Worm (Caenorhabditis elegans) whole organism, L1 larva: ENCODE data around the gene vgln-1.

Experiments used
- C34B4.2 ChIP-seq: sonication (generic microtip); optimal IDR thresholded peaks from 2 replicates; lab custom pipeline; 2017; ENCODE audit warnings: mild to moderate bottlenecking, missing genetic modification characterization, missing compliant biosample characterization
- aha-1 ChIP-seq: fragments of 150-350 bp; optimal IDR thresholded peaks from 2 replicates; lab custom pipeline; 2014; ENCODE audit warnings: missing biosample characterization, missing genetic modification characterization
- blmp-1 ChIP-seq: fragments of 150-350 bp; optimal IDR thresholded peaks from 2 replicates; lab custom pipeline; 2014; ENCODE audit warnings: missing biosample characterization, missing genetic modification characterization
- ceh-88 ChIP-seq: fragments of 200-800 bp; sonication (Bioruptor generic); IDR thresholded peaks from 2 replicates; pipeline ENCODE4 v1.3.6; 2022; ENCODE audit warnings: missing genetic modification characterization, missing compliant biosample characterization
- ces-1 ChIP-seq: fragments of 150-350 bp; optimal IDR thresholded peaks from 2 replicates; lab custom pipeline; 2014; ENCODE audit warnings: missing biosample characterization, missing genetic modification reagents, missing genetic modification characterization
- dsc-1 ChIP-seq: sonication (generic microtip); optimal IDR thresholded peaks from 2 replicates; lab custom pipeline; 2016; ENCODE audit warnings: mild to moderate bottlenecking, missing genetic modification characterization, missing compliant biosample characterization
- efl-1 ChIP-seq, 4 experiments: fragments of 150-350 bp; optimal IDR thresholded peaks in 3 of 4; peaks in 1 of 4; 1 replicate in 1 of 4; 2 replicates in 3 of 4; lab custom pipeline; 2014; ENCODE audit warnings: missing biosample characterization in 2 of 4, missing genetic modification characterization in 2 of 4, missing genetic modification reagents in 2 of 4
- efl-3 ChIP-seq: fragments of 200-800 bp; sonication (Bioruptor generic); optimal IDR thresholded peaks from 2 replicates; lab custom pipeline; 2018; ENCODE audit warnings: mild to moderate bottlenecking, missing genetic modification characterization, missing compliant biosample characterization
- egl-13 ChIP-seq: sonication (generic microtip); optimal IDR thresholded peaks from 2 replicates; lab custom pipeline; 2016; ENCODE audit warnings: missing genotype, missing genetic modification reagents, missing genetic modification characterization, missing compliant biosample characterization
- elt-3 ChIP-seq, 6 experiments: fragments of 150-350 bp in 1 of 6; sonication (generic microtip); optimal IDR thresholded peaks; 2 replicates each; lab custom pipeline; 2017 to 2018; ENCODE audit warnings: missing biosample characterization in 6 of 6, missing genetic modification characterization in 6 of 6, inconsistent platforms in 1 of 6
- ets-5 ChIP-seq: fragments of 200-800 bp; sonication (Bioruptor generic); IDR thresholded peaks from 2 replicates; pipeline ENCODE4 v1.3.6; 2022; ENCODE audit warnings: missing genetic modification characterization, missing compliant biosample characterization
- fkh-10 ChIP-seq: sonication (generic microtip); optimal IDR thresholded peaks from 2 replicates; lab custom pipeline; 2017; ENCODE audit warnings: missing biosample characterization, missing genetic modification reagents, missing genetic modification characterization
- grh-1 ChIP-seq: fragments of 200-800 bp; sonication (Bioruptor generic); IDR thresholded peaks from 2 replicates; pipeline ENCODE4 v1.3.6; 2022; ENCODE audit warnings: missing genetic modification reagents, missing genetic modification characterization, missing compliant biosample characterization
- hlh-17 ChIP-seq: fragments of 200-800 bp; sonication (Bioruptor generic); optimal IDR thresholded peaks from 2 replicates; lab custom pipeline; 2018; ENCODE audit warnings: missing genetic modification characterization, mild to moderate bottlenecking, missing compliant biosample characterization, moderate library complexity, borderline replicate concordance
- hpl-2 ChIP-seq: fragments of 150-350 bp; optimal IDR thresholded peaks from 2 replicates; lab custom pipeline; 2014; ENCODE audit warnings: missing biosample characterization, missing genetic modification reagents, missing genetic modification characterization
- irx-1 ChIP-seq: sonication (generic microtip); optimal IDR thresholded peaks from 2 replicates; lab custom pipeline; 2016; ENCODE audit warnings: missing genetic modification characterization, missing compliant biosample characterization
- lin-13 ChIP-seq: fragments of 150-350 bp; optimal IDR thresholded peaks from 2 replicates; lab custom pipeline; 2014; ENCODE audit warnings: missing biosample characterization, missing genetic modification reagents, missing genetic modification characterization
- lin-14 ChIP-seq: fragments of 200-800 bp; sonication (Bioruptor generic); optimal IDR thresholded peaks from 2 replicates; lab custom pipeline; 2018; ENCODE audit warnings: mild to moderate bottlenecking, missing genetic modification characterization, moderate library complexity, missing compliant biosample characterization
- lin-15B ChIP-seq: fragments of 150-350 bp; sonication (generic microtip); optimal IDR thresholded peaks from 3 replicates; lab custom pipeline; 2014; ENCODE audit warnings: missing biosample characterization, missing genetic modification characterization
- lsy-2 ChIP-seq, 2 experiments: fragments of 150-350 bp; optimal IDR thresholded peaks; 2 replicates each; lab custom pipeline; 2014; ENCODE audit warnings: missing biosample characterization in 2 of 2, missing genetic modification characterization in 2 of 2
- mab-9 ChIP-seq: fragments of 200-800 bp; sonication (Bioruptor generic); IDR thresholded peaks from 2 replicates; pipeline ENCODE4 v1.3.6; 2022; ENCODE audit warnings: missing genetic modification reagents, missing genetic modification characterization, missing compliant biosample characterization
- mdl-1 ChIP-seq, 2 experiments: fragments of 150-350 bp; optimal IDR thresholded peaks; 2 replicates each; lab custom pipeline; 2014 to 2017; ENCODE audit warnings: missing biosample characterization in 2 of 2, missing genetic modification characterization in 2 of 2, inconsistent platforms in 1 of 2
- mef-2 ChIP-seq: fragments of 150-350 bp; optimal IDR thresholded peaks from 2 replicates; lab custom pipeline; 2014; ENCODE audit warnings: missing biosample characterization, missing genetic modification characterization
- nhr-237 ChIP-seq: fragments of 150-350 bp; optimal IDR thresholded peaks from 2 replicates; lab custom pipeline; 2014; ENCODE audit warnings: missing biosample characterization, missing genetic modification characterization
- nhr-28 ChIP-seq: fragments of 150-350 bp; optimal IDR thresholded peaks from 2 replicates; lab custom pipeline; 2014; ENCODE audit warnings: missing biosample characterization, missing genetic modification characterization
- nhr-71 ChIP-seq: sonication (generic microtip); optimal IDR thresholded peaks from 2 replicates; lab custom pipeline; 2016; ENCODE audit warnings: mild to moderate bottlenecking, missing genetic modification characterization, moderate library complexity, missing compliant biosample characterization
- nhr-77 ChIP-seq: fragments of 150-350 bp; optimal IDR thresholded peaks from 2 replicates; lab custom pipeline; 2014; ENCODE audit warnings: missing biosample characterization, missing genetic modification characterization
- nhr-85 ChIP-seq: sonication (generic microtip); peaks from one replicate; lab custom pipeline; 2016; ENCODE audit warnings: missing genetic modification characterization, inconsistent platforms, missing compliant biosample characterization
- pag-3 ChIP-seq: sonication (generic microtip); optimal IDR thresholded peaks from 2 replicates; lab custom pipeline; 2017; ENCODE audit warnings: missing genetic modification characterization, mild to moderate bottlenecking, missing compliant biosample characterization, antibody characterized with exemption, borderline replicate concordance; ENCODE audit not compliant: insufficient read depth
- pqm-1 ChIP-seq: sonication (generic microtip); optimal IDR thresholded peaks from 3 replicates; lab custom pipeline; 2017; ENCODE audit warnings: missing biosample characterization, missing genetic modification characterization
- rnt-1 ChIP-seq: sonication (generic microtip); optimal IDR thresholded peaks from 2 replicates; lab custom pipeline; 2016; ENCODE audit warnings: mild to moderate bottlenecking, missing genetic modification characterization, moderate library complexity, missing compliant biosample characterization
- snpc-4 ChIP-seq: fragments of 150-350 bp; optimal IDR thresholded peaks from 2 replicates; lab custom pipeline; 2014; ENCODE audit warnings: missing biosample characterization, missing genetic modification characterization
- sup-37 ChIP-seq: fragments of 200-800 bp; sonication (Bioruptor generic); optimal IDR thresholded peaks from 2 replicates; lab custom pipeline; 2018; ENCODE audit warnings: mild to moderate bottlenecking, missing genetic modification characterization, missing compliant biosample characterization
- tbx-2 ChIP-seq: sonication (generic microtip); optimal IDR thresholded peaks from 2 replicates; lab custom pipeline; 2016; ENCODE audit warnings: missing genetic modification characterization, missing compliant biosample characterization
- tlp-1 ChIP-seq: fragments of 150-350 bp; optimal IDR thresholded peaks from 2 replicates; lab custom pipeline; 2014; ENCODE audit warnings: missing biosample characterization, missing genetic modification characterization
- unc-130 ChIP-seq: fragments of 150-350 bp; optimal IDR thresholded peaks from 2 replicates; lab custom pipeline; 2017; ENCODE audit warnings: missing biosample characterization, missing genetic modification characterization, inconsistent platforms
- unc-86 ChIP-seq: sonication (generic microtip); optimal IDR thresholded peaks from 2 replicates; lab custom pipeline; 2016; ENCODE audit warnings: missing genetic modification characterization, missing compliant biosample characterization
- zip-4 ChIP-seq: fragments of 200-800 bp; sonication (Bioruptor generic); optimal IDR thresholded peaks from 2 replicates; lab custom pipeline; 2018; ENCODE audit warnings: mild to moderate bottlenecking, missing genetic modification characterization, moderate library complexity, missing compliant biosample characterization
- ztf-11 ChIP-seq, 2 experiments: sonication (generic microtip); optimal IDR thresholded peaks; 2 replicates each; lab custom pipeline; 2016 to 2017; ENCODE audit warnings: missing genetic modification characterization in 2 of 2, missing biosample characterization in 1 of 2, missing compliant biosample characterization in 1 of 2

The vgln-1 gene

DNA sequence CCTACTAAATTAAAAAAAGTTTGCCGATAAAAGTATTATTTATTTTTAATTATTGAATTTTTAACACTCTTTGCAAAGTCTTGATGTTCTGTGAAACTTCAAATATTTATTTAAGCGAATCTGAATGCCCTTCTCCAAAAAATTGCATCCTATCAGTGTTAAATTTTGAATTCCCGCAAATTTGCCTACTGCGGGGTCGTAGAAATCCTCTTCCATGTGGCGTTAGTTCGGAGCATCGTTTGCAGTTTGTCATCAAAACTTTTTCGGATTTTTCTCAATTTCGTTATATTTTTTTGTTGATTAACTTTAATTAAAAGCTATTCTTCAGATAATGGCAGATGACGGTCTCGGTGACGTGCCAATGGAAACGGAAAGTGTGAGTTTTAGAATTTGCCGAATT lies 49.5 kb upstream of the vgln-1 start, which contains the start of gene ufd-3 (continued):
- TF ChIP-seq tlp-1 (tag; lab: Kevin White, UChicago) (no peak), nhr-237 (tag; lab: Kevin White, UChicago) (peak; percentile 37), hlh-17 (GFP tag; lab: Kevin White, UChicago) (no peak), unc-130 (tag; lab: Kevin White, UChicago) (peak; percentile 93), pag-3 (tag; lab: Kevin White, UChicago) (no peak), ztf-11 (tag; optimal IDR thresholded peaks at IDR 0.05; lab: Kevin White, UChicago) (peak in 1 of 2 experiments; percentile 94), lin-14 (peak; percentile 91), elt-3 (tag; optimal IDR thresholded peaks at IDR 0.05; lab: Kevin White, UChicago) (peak in 5 of 6 experiments; percentile 8 to 95 (median 49)), ets-5 (GFP tag; lab: Robert Waterston, UW) (no peak), sup-37 (GFP tag; lab: Kevin White, UChicago) (peak; percentile 59), snpc-4 (tag; lab: Kevin White, UChicago) (peak; percentile 78), ceh-88 (GFP tag; lab: Robert Waterston, UW) (peak; percentile 76), hpl-2 (GFP tag; lab: Kevin White, UChicago) (peak; percentile 12), unc-86 (peak; percentile 85), pqm-1 (tag; lab: Kevin White, UChicago) (no peak), C34B4.2 (tag; lab: Kevin White, UChicago) (no peak), grh-1 (peak; percentile 72; the same call in 1 of the 2 replicates), dsc-1 (tag; lab: Kevin White, UChicago) (peak; percentile 90), mab-9 (GFP tag; lab: Robert Waterston, UW) (peak; percentile 71), nhr-71 (tag; lab: Kevin White, UChicago) (peak; percentile 96), efl-3 (GFP tag; lab: Kevin White, UChicago) (no peak), egl-13 (tag; lab: Kevin White, UChicago) (peak; percentile 92), irx-1 (tag; lab: Kevin White, UChicago) (peak; percentile 95), nhr-77 (peak; percentile 48), aha-1 (tag; lab: Kevin White, UChicago) (no peak), lsy-2 (tag; optimal IDR thresholded peaks at IDR 0.05; lab: Kevin White, UChicago) (peak; percentile 90 to 93), lin-15B (tag; lab: Kevin White, UChicago) (peak; percentile 93), zip-4 (GFP tag; lab: Kevin White, UChicago) (peak; percentile 45), lin-13 (GFP tag; lab: Kevin White, UChicago) (peak; percentile 83), nhr-85 (tag; lab: Kevin White, UChicago) (peak; percentile 95), nhr-28 (tag; lab: Kevin White, UChicago) (no peak), blmp-1 (tag; lab: Kevin White, UChicago) (peak; percentile 82), rnt-1 (tag; lab: Kevin White, UChicago) (peak; percentile 99), efl-1 (optimal IDR thresholded peaks at IDR 0.05; lab: Kevin White, UChicago) (peak; percentile 98 to 99), efl-1 (GFP tag; optimal IDR thresholded peaks at IDR 0.05 in 1 of 2; lab: Kevin White, UChicago) (peak; percentile 98 to 100), fkh-10 (GFP tag; lab: Kevin White, UChicago) (peak; percentile 50), ces-1 (no peak), tbx-2 (tag; lab: Kevin White, UChicago) (peak; percentile 93), mef-2 (tag; lab: Kevin White, UChicago) (no peak), mdl-1 (tag; optimal IDR thresholded peaks at IDR 0.05; lab: Kevin White, UChicago) (peak in 1 of 2 experiments; percentile 78)
- TF ChIP-seq, all 84 proteins: peak for 65

DNA sequence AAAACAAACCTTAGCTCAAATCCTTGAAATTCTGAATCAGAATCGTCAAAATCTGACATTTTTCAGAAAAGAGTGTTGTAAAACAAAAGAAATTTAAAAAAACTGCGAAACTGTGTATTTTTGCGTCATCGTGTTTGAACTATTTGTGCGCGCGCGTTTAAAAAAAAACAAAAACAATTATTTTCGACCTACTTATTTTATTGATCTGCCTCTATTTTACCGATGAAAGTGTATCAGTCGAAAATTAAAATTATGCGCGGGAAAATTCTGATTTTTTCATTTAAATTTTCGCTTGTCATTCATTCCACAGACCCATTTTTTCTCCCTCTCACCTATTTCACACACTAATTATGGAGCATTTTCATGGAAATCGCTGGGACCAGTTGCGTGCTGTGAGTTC lies 48.0 kb upstream of the vgln-1 start, which contains the start of the genes C05C10.7 and C05C10.5:
TSS of gene C05C10.7 (minus strand) at position 95 of the 400 bp plus-strand sequence.
TSS of gene C05C10.5 (plus strand) at position 164 of the 400 bp plus-strand sequence.
- TF ChIP-seq efl-3 (GFP tag; lab: Kevin White, UChicago) (no peak), efl-1 (optimal IDR thresholded peaks at IDR 0.05; lab: Kevin White, UChicago) (peak in 1 of 2 experiments; percentile 10), efl-1 (GFP tag; optimal IDR thresholded peaks at IDR 0.05 in 1 of 2; lab: Kevin White, UChicago) (peak in 1 of 2 experiments; percentile 58)
- TF ChIP-seq, all 84 proteins: peak for 1
